Worm (Caenorhabditis elegans): ENCODE data around the gene Y49F6A.12.

The Y49F6A.12 gene

ce11 chrII:3557417-3557816, 38.0 kb upstream of the Y49F6A.12 start, which contains the start of gene lgc-45:
Gene lgc-45 (plus strand): TSS chrII:3557472.
- TF ChIP-seq F52B5.7 (tag; optimal IDR thresholded peaks at IDR 0.05): no peak
- no peak for TF ChIP-seq F37B4.10 (GFP tag; IDR thresholded peaks at IDR 0.05)
- TF ChIP-seq zfh-2 (GFP tag; conservative IDR thresholded peaks at IDR 0.05): peak; percentile 72
- no peak for TF ChIP-seq dpff-1 (tag; optimal IDR thresholded peaks at IDR 0.05)

- TF ChIP-seq chd-7 (tag; optimal IDR thresholded peaks at IDR 0.05) (no peak), Y95B8A.8 (GFP tag; IDR thresholded peaks at IDR 0.05) (no peak), Y67H2A.10 (GFP tag; conservative IDR thresholded peaks at IDR 0.05) (no peak), let-607 (tag; optimal IDR thresholded peaks at IDR 0.05) (no peak), egl-44 (GFP tag; IDR thresholded peaks at IDR 0.05) (no peak), lin-54 (GFP tag; optimal IDR thresholded peaks at IDR 0.05) (no peak), K12H6.12 (tag; optimal IDR thresholded peaks at IDR 0.05) (no peak), mel-28 (tag; optimal IDR thresholded peaks at IDR 0.05; ENCODE audit: borderline replicate concordance) (no peak), nfya-2 (GFP tag; IDR thresholded peaks at IDR 0.05) (no peak)
Observed at ce11 chrII:3560592-3560991, 34.8 kb upstream of the Y49F6A.12 start, which contains the start of gene W10G11.1. Gene W10G11.1 (minus strand): TSS chrII:3560692.

ce11 chrII:3561561-3561960, 33.9 kb upstream of the Y49F6A.12 start, which contains the start of gene W10G11.2:
Gene W10G11.2 (minus strand): TSS chrII:3561661.
- TF ChIP-seq hrde-1 (tag; optimal IDR thresholded peaks at IDR 0.05; ENCODE audit: borderline replicate concordance) (no peak), B0019.2 (GFP tag; conservative IDR thresholded peaks at IDR 0.05) (no peak), dox-1 (GFP tag; IDR thresholded peaks at IDR 0.05) (no peak), lin-40 (tag; optimal IDR thresholded peaks at IDR 0.05) (no peak), rcor-1 (GFP tag; IDR thresholded peaks at IDR 0.05) (no peak), egl-18 (GFP tag; IDR thresholded peaks at IDR 0.05) (no peak), aptf-2 (GFP tag; conservative IDR thresholded peaks at IDR 0.05) (no peak), Y79H2A.3 (GFP tag; conservative IDR thresholded peaks at IDR 0.05) (no peak), sdz-38 (tag; optimal IDR thresholded peaks at IDR 0.05) (no peak), T07F8.4 (tag; optimal IDR thresholded peaks at IDR 0.05) (no peak), F49E8.2 (tag; optimal IDR thresholded peaks at IDR 0.05; ENCODE audit: insufficient read depth) (no peak)

DNA sequence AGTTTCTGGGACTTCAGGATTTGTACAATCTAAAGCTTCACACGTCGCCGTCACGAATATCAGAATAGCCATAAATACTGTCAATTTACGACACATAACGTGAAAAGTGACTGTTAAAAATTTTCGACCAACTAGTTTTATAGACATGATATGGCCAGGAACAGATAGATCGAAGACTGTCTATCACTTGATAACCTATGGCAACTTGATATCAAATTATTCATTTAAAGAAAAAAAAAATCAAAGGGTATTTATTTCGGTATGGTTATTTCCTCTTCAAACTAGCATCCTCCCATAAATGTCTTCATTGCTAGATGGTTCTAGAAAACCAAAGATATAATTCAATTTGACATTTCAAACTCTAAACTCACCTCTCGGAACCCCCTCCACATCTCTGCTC, 33.0 kb upstream of the Y49F6A.12 start, which contains the start of gene W10G11.3:
TSS of gene W10G11.3 (minus strand) at position 101 of the 400 bp plus-strand sequence.
- 0 out of 2 replicates have a peak, but pooled peaks have one; percentile 31 for TF ChIP-seq lag-1 (GFP tag; IDR thresholded peaks at IDR 0.05)
- no peak for TF ChIP-seq Y56A3A.18 (GFP tag; IDR thresholded peaks at IDR 0.05)
- TF ChIP-seq snpc-4 (GFP tag; optimal IDR thresholded peaks at IDR 0.05): no peak
- no peak for TF ChIP-seq snpc-4 (tag; optimal IDR thresholded peaks at IDR 0.05)
- no peak for TF ChIP-seq efl-1 (GFP tag; optimal IDR thresholded peaks at IDR 0.05)

ce11 chrII:3567066-3567465, 28.4 kb upstream of the Y49F6A.12 start:
- no peak for TF ChIP-seq let-526 (GFP tag; IDR thresholded peaks at IDR 0.05)
- no peak for TF ChIP-seq nhr-80 (tag; optimal IDR thresholded peaks at IDR 0.05)
- no peak for TF ChIP-seq nfyb-1 (GFP tag; IDR thresholded peaks at IDR 0.05)
- TF ChIP-seq snpc-3.4 (tag; optimal IDR thresholded peaks at IDR 0.05): no peak
- no peak for TF ChIP-seq Y67H2A.10 (GFP tag; conservative IDR thresholded peaks at IDR 0.05)
- no peak for TF ChIP-seq nhr-120 (GFP tag; IDR thresholded peaks at IDR 0.05)
- TF ChIP-seq F57A8.1 (GFP tag; optimal IDR thresholded peaks at IDR 0.05): no peak
- TF ChIP-seq nhr-179 (tag; optimal IDR thresholded peaks at IDR 0.05): no peak
- TF ChIP-seq B0035.1 (tag; optimal IDR thresholded peaks at IDR 0.05): no peak
